Fruit fly (Drosophila melanogaster) whole organism, embryonic: ENCODE data around the gene Use1.

Experiments
- Ada2b ChIP-seq: fragments of 200-800 bp; sonication (Bioruptor generic); IDR thresholded peaks from 2 replicates; pipeline ENCODE4 v1.3.6; 2022; ENCODE audit warnings: missing biosample characterization, missing genetic modification characterization
- Bgb ChIP-seq: fragments of 200-800 bp; sonication (Bioruptor generic); IDR thresholded peaks from 2 replicates; pipeline ENCODE4 v1.3.6; 2022; ENCODE audit warnings: missing biosample characterization, missing genetic modification characterization; ENCODE audit not compliant: partially characterized antibody
- CG1024 ChIP-seq: fragments of 200-800 bp; sonication (Bioruptor generic); IDR thresholded peaks from 2 replicates; pipeline ENCODE4 v1.3.6; 2022; ENCODE audit warnings: missing biosample characterization, missing genetic modification characterization
- CG11085 ChIP-seq: fragments of 200-800 bp; sonication (Bioruptor generic); IDR thresholded peaks from 2 replicates; pipeline ENCODE4 v1.3.6; 2022; ENCODE audit warnings: missing biosample characterization, missing genetic modification characterization
- CG11247 ChIP-seq: fragments of 200-800 bp; sonication (Bioruptor generic); IDR thresholded peaks from 2 replicates; pipeline ENCODE4 v1.3.6; 2022; ENCODE audit warnings: missing biosample characterization, missing genetic modification characterization
- CG12219 ChIP-seq: fragments of 200-800 bp; sonication (Bioruptor generic); optimal IDR thresholded peaks from 3 replicates; lab custom pipeline; 2018; ENCODE audit warnings: missing biosample characterization, mild to moderate bottlenecking, missing genetic modification characterization
- CG13624 ChIP-seq: fragments of 200-800 bp; sonication (Bioruptor generic); optimal IDR thresholded peaks from 2 replicates; lab custom pipeline; 2016; ENCODE audit warnings: missing biosample characterization, missing genetic modification characterization
- CG14710 ChIP-seq: fragments of 200-800 bp; sonication (Bioruptor generic); optimal IDR thresholded peaks from 3 replicates; lab custom pipeline; 2019; ENCODE audit warnings: missing biosample characterization, mild to moderate bottlenecking, missing genetic modification characterization, moderate library complexity
- CG15514 ChIP-seq: fragments of 200-800 bp; sonication (Bioruptor generic); optimal IDR thresholded peaks from 3 replicates; lab custom pipeline; 2017; ENCODE audit warnings: missing biosample characterization, missing genetic modification characterization, mild to moderate bottlenecking, moderate library complexity, missing genetic modification reagents
- CG1602 ChIP-seq: fragments of 200-800 bp; sonication (Bioruptor generic); optimal IDR thresholded peaks from 3 replicates; lab custom pipeline; 2016; ENCODE audit warnings: missing biosample characterization, missing genetic modification characterization
- CG17359 ChIP-seq: fragments of 200-800 bp; sonication (Bioruptor generic); optimal IDR thresholded peaks from 3 replicates; lab custom pipeline; 2018; ENCODE audit warnings: missing biosample characterization, mild to moderate bottlenecking, missing genetic modification characterization, moderate library complexity
- CG17568 ChIP-seq: fragments of 200-800 bp; sonication (Bioruptor generic); optimal IDR thresholded peaks from 2 replicates; lab custom pipeline; 2018; ENCODE audit warnings: missing biosample characterization, mild to moderate bottlenecking, missing genetic modification characterization, moderate library complexity
- CG31441 ChIP-seq: fragments of 200-800 bp; sonication (Bioruptor generic); IDR thresholded peaks from 2 replicates; pipeline ENCODE4 v1.3.6; 2022; ENCODE audit warnings: missing biosample characterization, missing genetic modification characterization
- CG4360 ChIP-seq: fragments of 200-800 bp; sonication (Bioruptor generic); IDR thresholded peaks from 2 replicates; pipeline ENCODE4 v1.3.6; 2022; ENCODE audit warnings: missing biosample characterization, missing genetic modification characterization
- CG5245 ChIP-seq: fragments of 200-800 bp; sonication (Bioruptor generic); optimal IDR thresholded peaks from 3 replicates; lab custom pipeline; 2016; ENCODE audit warnings: missing biosample characterization, missing genetic modification characterization
- CG6175 ChIP-seq: fragments of 200-800 bp; sonication (Bioruptor generic); IDR thresholded peaks from 3 replicates; pipeline ENCODE4 v1.3.6; 2022; ENCODE audit warnings: missing biosample characterization, missing genetic modification characterization
- CG6791 ChIP-seq: fragments of 200-800 bp; sonication (Bioruptor generic); IDR thresholded peaks from 3 replicates; pipeline ENCODE4 v1.3.6; 2022; ENCODE audit warnings: missing biosample characterization, missing genetic modification characterization; ENCODE audit not compliant: partially characterized antibody
- CG7839 ChIP-seq: fragments of 200-800 bp; sonication (Bioruptor generic); optimal IDR thresholded peaks from 3 replicates; lab custom pipeline; 2018; ENCODE audit warnings: missing biosample characterization, mild to moderate bottlenecking, missing genetic modification characterization, moderate library complexity
- CG7963 ChIP-seq: fragments of 200-800 bp; sonication (Bioruptor generic); IDR thresholded peaks from 3 replicates; pipeline ENCODE4 v1.3.6; 2022; ENCODE audit warnings: missing biosample characterization, missing genetic modification characterization; ENCODE audit not compliant: partially characterized antibody
- CG8765 ChIP-seq: fragments of 200-800 bp; sonication (Bioruptor generic); IDR thresholded peaks from 2 replicates; pipeline ENCODE4 v1.3.6; 2022; ENCODE audit warnings: missing biosample characterization, missing genetic modification characterization
- CG9727 ChIP-seq: fragments of 200-800 bp; sonication (Bioruptor generic); optimal IDR thresholded peaks from 3 replicates; lab custom pipeline; 2017; ENCODE audit warnings: missing biosample characterization, mild to moderate bottlenecking, missing genetic modification characterization
- D19B ChIP-seq: fragments of 200-800 bp; sonication (Bioruptor generic); optimal IDR thresholded peaks from 2 replicates; lab custom pipeline; 2017; ENCODE audit warnings: missing biosample characterization, mild to moderate bottlenecking, missing genetic modification characterization
- Doc2 ChIP-seq: fragments of 200-800 bp; sonication (Bioruptor generic); IDR thresholded peaks from 2 replicates; pipeline ENCODE4 v1.3.6; 2022; ENCODE audit warnings: missing biosample characterization, missing genetic modification characterization
- E2f2 ChIP-seq: fragments of 200-800 bp; sonication (Bioruptor generic); IDR thresholded peaks from 2 replicates; pipeline ENCODE4 v1.3.6; 2022; ENCODE audit warnings: missing biosample characterization, missing genetic modification characterization
- Ets65A ChIP-seq: fragments of 200-800 bp; sonication (Bioruptor generic); peaks from one replicate; lab custom pipeline; 2016; ENCODE audit warnings: missing biosample characterization, missing genetic modification characterization
- Hand ChIP-seq: fragments of 200-800 bp; sonication (Bioruptor generic); optimal IDR thresholded peaks from 2 replicates; lab custom pipeline; 2017; ENCODE audit warnings: mild to moderate bottlenecking, missing biosample characterization, missing genetic modification reagents, missing genetic modification characterization
- Hr78 ChIP-seq, 2 experiments: fragments of 200-800 bp in 1 of 2; fragments of >200 bp in 1 of 2; sonication (Bioruptor generic) in 1 of 2; optimal IDR thresholded peaks; 2 replicates each; lab custom pipeline; 2017 to 2019; ENCODE audit warnings: missing biosample characterization in 2 of 2, missing genetic modification characterization in 2 of 2, mild to moderate bottlenecking in 1 of 2, moderate library complexity in 1 of 2
- Mad ChIP-seq: fragments of 200-800 bp; sonication (Bioruptor generic); optimal IDR thresholded peaks from 2 replicates; lab custom pipeline; 2016; ENCODE audit warnings: missing biosample characterization, missing genetic modification characterization
- Med ChIP-seq: fragments of 200-800 bp; sonication (Bioruptor generic); peaks from one replicate; lab custom pipeline; 2016; ENCODE audit warnings: missing biosample characterization, missing genetic modification characterization, mild to moderate bottlenecking, inconsistent platforms, moderate library complexity
- Oli ChIP-seq: fragments of 200-800 bp; sonication (Bioruptor generic); optimal IDR thresholded peaks from 2 replicates; lab custom pipeline; 2018; ENCODE audit warnings: missing biosample characterization, mild to moderate bottlenecking, missing genetic modification characterization, moderate library complexity
- Poxn ChIP-seq: fragments of 200-800 bp; sonication (Bioruptor generic); IDR thresholded peaks from 2 replicates; pipeline ENCODE4 v1.3.6; 2022; ENCODE audit warnings: missing biosample characterization, missing genetic modification characterization
- Usf ChIP-seq: fragments of 200-800 bp; sonication (Bioruptor generic); optimal IDR thresholded peaks from 2 replicates; lab custom pipeline; 2017; ENCODE audit warnings: missing genotype, missing biosample characterization, missing genetic modification characterization
- ash1 ChIP-seq: fragments of 200-800 bp; sonication (Bioruptor generic); optimal IDR thresholded peaks from 2 replicates; lab custom pipeline; 2018; ENCODE audit warnings: missing biosample characterization, mild to moderate bottlenecking, missing genetic modification characterization
- chif ChIP-seq, 2 experiments: fragments of 200-800 bp; sonication (Bioruptor generic); optimal IDR thresholded peaks; 3 replicates each; lab custom pipeline; 2016; ENCODE audit warnings: missing biosample characterization in 2 of 2, missing genetic modification characterization in 2 of 2
- crp ChIP-seq, 2 experiments: fragments of 200-800 bp; sonication (Bioruptor generic); optimal IDR thresholded peaks; 2 replicates in 1 of 2; 3 replicates in 1 of 2; lab custom pipeline; 2017; ENCODE audit warnings: missing biosample characterization in 2 of 2, missing genetic modification characterization in 2 of 2, mild to moderate bottlenecking in 1 of 2, moderate library complexity in 1 of 2
- dati ChIP-seq: fragments of 200-800 bp; sonication (Bioruptor generic); IDR thresholded peaks from 2 replicates; pipeline ENCODE4 v1.3.6; 2022; ENCODE audit warnings: missing biosample characterization, missing genetic modification characterization
- dmrt99B ChIP-seq: fragments of 200-800 bp; sonication (Bioruptor generic); optimal IDR thresholded peaks from 2 replicates; lab custom pipeline; 2018; ENCODE audit warnings: missing biosample characterization, mild to moderate bottlenecking, missing genetic modification characterization, moderate library complexity
- eve ChIP-seq, 2 experiments: fragments of >200 bp; optimal IDR thresholded peaks; 2 replicates each; lab custom pipeline; 2017; ENCODE audit warnings: missing biosample characterization in 2 of 2, missing genetic modification characterization in 2 of 2
- fu2 ChIP-seq: fragments of 200-800 bp; sonication (Bioruptor generic); optimal IDR thresholded peaks from 2 replicates; lab custom pipeline; 2016; ENCODE audit warnings: missing biosample characterization, missing genetic modification characterization
- ham ChIP-seq: fragments of 200-800 bp; sonication (Bioruptor generic); IDR thresholded peaks from 2 replicates; pipeline ENCODE4 v1.3.6; 2022; ENCODE audit warnings: missing biosample characterization, missing genetic modification characterization
- insv ChIP-seq, 2 experiments: fragments of 200-800 bp; sonication (Bioruptor generic); optimal IDR thresholded peaks; 3 replicates each; lab custom pipeline; 2016 to 2018; ENCODE audit warnings: missing biosample characterization in 2 of 2, missing genetic modification characterization in 2 of 2
- kah ChIP-seq: fragments of 200-800 bp; sonication (Bioruptor generic); optimal IDR thresholded peaks from 2 replicates; lab custom pipeline; 2018; ENCODE audit warnings: missing biosample characterization, mild to moderate bottlenecking, missing genetic modification characterization
- klu ChIP-seq: fragments of 200-800 bp; sonication (Bioruptor generic); IDR thresholded peaks from 2 replicates; pipeline ENCODE4 v1.3.6; 2022; ENCODE audit warnings: missing biosample characterization, missing genetic modification characterization
- lab ChIP-seq: fragments of 200-800 bp; sonication (Bioruptor generic); optimal IDR thresholded peaks from 3 replicates; lab custom pipeline; 2017; ENCODE audit warnings: missing biosample characterization, missing genetic modification characterization, mild to moderate bottlenecking, moderate library complexity, missing genetic modification reagents
- pan ChIP-seq, 4 experiments: fragments of >200 bp in 3 of 4; fragments of 200-800 bp in 1 of 4; sonication (Bioruptor generic) in 1 of 4; optimal IDR thresholded peaks in 3 of 4; IDR thresholded peaks in 1 of 4; 2 replicates each; pipeline versions ENCODE4 v1.3.6 to Lab custom; 2017 to 2022; ENCODE audit warnings: missing biosample characterization in 2 of 4, missing genetic modification characterization in 2 of 4, mixed read lengths in 1 of 4
- prd ChIP-seq, 3 experiments: fragments of >200 bp in 2 of 3; fragments of 200-800 bp in 1 of 3; sonication (Bioruptor generic) in 1 of 3; optimal IDR thresholded peaks in 2 of 3; IDR thresholded peaks in 1 of 3; 2 replicates in 2 of 3; 3 replicates in 1 of 3; pipeline versions ENCODE4 v1.3.6 to Lab custom; 2017 to 2022; ENCODE audit warnings: missing biosample characterization in 1 of 3, missing genetic modification characterization in 1 of 3
- slp2 ChIP-seq: fragments of 200-800 bp; sonication (Bioruptor generic); optimal IDR thresholded peaks from 2 replicates; lab custom pipeline; 2016; ENCODE audit warnings: missing biosample characterization, missing genetic modification characterization
- sr ChIP-seq: fragments of 200-800 bp; sonication (Bioruptor generic); IDR thresholded peaks from 3 replicates; pipeline ENCODE4 v1.3.6; 2022; ENCODE audit warnings: missing biosample characterization, missing genetic modification characterization
- twi ChIP-seq: fragments of 200-800 bp; optimal IDR thresholded peaks from 2 replicates; lab custom pipeline; 2019; ENCODE audit warnings: missing biosample characterization, mild to moderate bottlenecking, missing genetic modification characterization, moderate library complexity
- z ChIP-seq: fragments of 200-800 bp; sonication (Bioruptor generic); IDR thresholded peaks from 3 replicates; pipeline ENCODE4 v1.3.6; 2022; ENCODE audit warnings: missing biosample characterization, missing genetic modification characterization

Use1 gene

dm6 chr3L:9121289-9121688 lies 15.7 kb downstream of the Use1 start (continued):
- TF ChIP-seq kah (GFP tag; lab: Kevin White, UChicago) (no peak), ash1 (no peak), ham (GFP tag; lab: Robert Waterston, UW) (no peak), Hr78 (GFP tag; optimal IDR thresholded peaks at IDR 0.05; lab: Kevin White, UChicago) (peak in 1 of 2 experiments; percentile 45), klu (GFP tag; lab: Robert Waterston, UW) (no peak), CG6791 (GFP tag; lab: Robert Waterston, UW) (0 out of 3 replicates have a peak, but pooled peaks have one; percentile 48), CG31441 (GFP tag; lab: Robert Waterston, UW) (no peak), CG11085 (GFP tag; lab: Robert Waterston, UW) (no peak), Hand (GFP tag; lab: Kevin White, UChicago) (no peak), CG17359 (tag; lab: Kevin White, UChicago) (no peak), insv (GFP tag; optimal IDR thresholded peaks at IDR 0.05; lab: Kevin White, UChicago) (no peak), CG1024 (GFP tag; lab: Robert Waterston, UW) (no peak), CG8765 (GFP tag; lab: Robert Waterston, UW) (no peak), Poxn (no peak), crp (GFP tag; optimal IDR thresholded peaks at IDR 0.05; lab: Kevin White, UChicago) (no peak), CG14710 (tag; lab: Kevin White, UChicago) (no peak), slp2 (no peak), eve (GFP tag; optimal IDR thresholded peaks at IDR 0.05; lab: Kevin White, UChicago) (no peak), Oli (tag; lab: Kevin White, UChicago) (no peak), Med (GFP tag; lab: Kevin White, UChicago) (peak; percentile 21), CG12219 (GFP tag; lab: Kevin White, UChicago) (no peak), chif (GFP tag; optimal IDR thresholded peaks at IDR 0.05; lab: Kevin White, UChicago) (no peak), z (GFP tag; lab: Robert Waterston, UW) (no peak), CG7839 (tag; lab: Kevin White, UChicago) (no peak), CG6175 (GFP tag; lab: Robert Waterston, UW) (no peak), CG7963 (GFP tag; lab: Robert Waterston, UW) (no peak), fu2 (GFP tag; lab: Kevin White, UChicago) (no peak), CG13624 (GFP tag; lab: Kevin White, UChicago) (no peak), CG17568 (GFP tag; lab: Kevin White, UChicago) (no peak), pan (optimal IDR thresholded peaks at IDR 0.05; lab: Kevin White, UChicago) (no peak), pan (GFP tag; optimal IDR thresholded peaks at IDR 0.05 in 1 of 2, IDR thresholded peaks at IDR 0.05 in 1 of 2) (no peak), CG11247 (GFP tag; lab: Robert Waterston, UW) (no peak), twi (tag; lab: Kevin White, UChicago) (peak; percentile 58), dmrt99B (tag; lab: Kevin White, UChicago) (no peak), CG5245 (no peak), E2f2 (no peak), Ets65A (GFP tag; lab: Kevin White, UChicago) (no peak), prd (optimal IDR thresholded peaks at IDR 0.05; lab: Kevin White, UChicago) (no peak), prd (GFP tag; IDR thresholded peaks at IDR 0.05; lab: Robert Waterston, UW) (no peak), CG9727 (GFP tag; lab: Kevin White, UChicago) (no peak), Mad (GFP tag; lab: Kevin White, UChicago) (no peak), CG4360 (GFP tag; lab: Robert Waterston, UW) (no peak), CG1602 (GFP tag; lab: Kevin White, UChicago) (no peak), Ada2b (GFP tag; lab: Robert Waterston, UW) (no peak), lab (GFP tag; lab: Kevin White, UChicago) (no peak), Doc2 (GFP tag; lab: Robert Waterston, UW) (no peak), D19B (GFP tag; lab: Kevin White, UChicago) (no peak), CG15514 (GFP tag; lab: Kevin White, UChicago) (no peak), sr (GFP tag; lab: Robert Waterston, UW) (peak; percentile 94), Usf (GFP tag; lab: Kevin White, UChicago) (no peak), dati (no peak), Bgb (GFP tag; lab: Robert Waterston, UW) (no peak)
